Worm (Caenorhabditis elegans) whole organism, L1 larva: Measurements from ENCODE around the gene egg-3.

Source experiments
- ceh-63 ChIP-seq: fragments of 200-800 bp; sonication (Bioruptor generic); optimal IDR thresholded peaks from 2 replicates; lab custom pipeline; 2018; ENCODE audit warnings: mild to moderate bottlenecking, missing genetic modification characterization, missing compliant biosample characterization
- dpl-1 ChIP-seq, 3 experiments: fragments of 150-350 bp in 2 of 3; sonication (generic microtip) in 1 of 3; optimal IDR thresholded peaks; 2 replicates each; lab custom pipeline; 2014 to 2017; ENCODE audit warnings: missing biosample characterization in 3 of 3, missing genetic modification characterization in 3 of 3, missing genetic modification reagents in 3 of 3
- mab-9 ChIP-seq: fragments of 200-800 bp; sonication (Bioruptor generic); IDR thresholded peaks from 2 replicates; pipeline ENCODE4 v1.3.6; 2022; ENCODE audit warnings: missing genetic modification reagents, missing genetic modification characterization, missing compliant biosample characterization
- mdl-1 ChIP-seq, 2 experiments: fragments of 150-350 bp; optimal IDR thresholded peaks; 2 replicates each; lab custom pipeline; 2014 to 2017; ENCODE audit warnings: missing biosample characterization in 2 of 2, missing genetic modification characterization in 2 of 2, inconsistent platforms in 1 of 2
- mep-1 ChIP-seq: fragments of 150-350 bp; optimal IDR thresholded peaks from 2 replicates; lab custom pipeline; 2014; ENCODE audit warnings: missing biosample characterization, missing genetic modification characterization
- nhr-237 ChIP-seq: fragments of 150-350 bp; optimal IDR thresholded peaks from 2 replicates; lab custom pipeline; 2014; ENCODE audit warnings: missing biosample characterization, missing genetic modification characterization
- nhr-90 ChIP-seq: sonication (generic microtip); optimal IDR thresholded peaks from 2 replicates; lab custom pipeline; 2016; ENCODE audit warnings: mild to moderate bottlenecking, missing genetic modification characterization, missing compliant biosample characterization; ENCODE audit not compliant: poor library complexity
- sptf-1 ChIP-seq: fragments of 150-350 bp; optimal IDR thresholded peaks from 2 replicates; lab custom pipeline; 2014; ENCODE audit warnings: missing biosample characterization, missing genetic modification characterization

DNA sequence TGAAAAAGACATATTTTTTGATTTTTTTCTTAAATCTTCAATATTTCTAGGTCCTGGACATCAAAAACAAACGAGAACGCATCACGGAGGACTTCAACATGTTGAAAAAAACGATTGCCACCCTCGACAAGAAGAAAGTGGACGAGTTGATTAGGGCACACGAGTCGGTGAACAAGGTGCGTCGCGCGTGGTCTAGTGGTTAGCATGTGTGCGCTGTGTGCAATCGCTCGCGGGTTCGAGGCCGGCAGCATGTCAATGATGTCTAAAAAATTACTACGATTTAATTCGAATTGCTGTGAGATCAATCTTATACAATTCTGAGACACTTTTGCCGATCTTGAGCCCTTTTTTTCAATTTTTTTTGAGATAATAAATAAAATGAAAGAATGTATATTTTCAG is 44.2 kb downstream of the egg-3 start:
- peak; percentile 53; the same call in 1 of the 2 replicates for TF ChIP-seq mab-9 (GFP tag; lab: Robert Waterston, UW)
- TF ChIP-seq mep-1 (tag; lab: Kevin White, UChicago), result peak; percentile 82
- peak; percentile 58 to 70 (median 69) for TF ChIP-seq dpl-1 (GFP tag; optimal IDR thresholded peaks at IDR 0.05; lab: Kevin White, UChicago)
- no peak for TF ChIP-seq sptf-1 (tag; lab: Kevin White, UChicago)
- TF ChIP-seq ceh-63 (GFP tag; lab: Kevin White, UChicago), result no peak
- peak; percentile 23 for TF ChIP-seq nhr-237
- TF ChIP-seq mdl-1 (tag; optimal IDR thresholded peaks at IDR 0.05; lab: Kevin White, UChicago), result peak; percentile 9 to 86
- TF ChIP-seq nhr-90 (tag; lab: Kevin White, UChicago), result peak; percentile 87
